Worm (Caenorhabditis elegans) whole organism, mixed stage, embryonic: Measurements from ENCODE around the gene best-9.

Experiments used
- M03D4.4 ChIP-seq: sonication (generic microtip); optimal IDR thresholded peaks from 2 replicates; lab custom pipeline; 2017; ENCODE audit warnings: mild to moderate bottlenecking, missing genetic modification characterization, missing compliant biosample characterization
- blmp-1 ChIP-seq: fragments of 150-350 bp; optimal IDR thresholded peaks from 2 replicates; lab custom pipeline; 2014; ENCODE audit warnings: missing biosample characterization, missing genetic modification characterization
- ceh-39 ChIP-seq: fragments of 150-350 bp; optimal IDR thresholded peaks from 2 replicates; lab custom pipeline; 2014; ENCODE audit warnings: missing biosample characterization, missing genetic modification characterization
- ceh-43 ChIP-seq: fragments of 200-800 bp; sonication (Bioruptor generic); optimal IDR thresholded peaks from 2 replicates; lab custom pipeline; 2018; ENCODE audit warnings: mild to moderate bottlenecking, missing genetic modification characterization, moderate library complexity, missing compliant biosample characterization
- ces-1 ChIP-seq: fragments of 150-350 bp; optimal IDR thresholded peaks from 2 replicates; lab custom pipeline; 2014; ENCODE audit warnings: missing biosample characterization, missing genetic modification reagents, missing genetic modification characterization
- cnd-1 ChIP-seq: fragments of 200-800 bp; sonication (Bioruptor generic); optimal IDR thresholded peaks from 2 replicates; lab custom pipeline; 2018; ENCODE audit warnings: mild to moderate bottlenecking, missing genetic modification characterization, missing compliant biosample characterization
- drap-1 ChIP-seq: fragments of 200-800 bp; sonication (Bioruptor generic); optimal IDR thresholded peaks from 3 replicates; lab custom pipeline; 2018; ENCODE audit warnings: mild to moderate bottlenecking, missing genetic modification characterization, missing compliant biosample characterization
- elt-1 ChIP-seq: sonication (generic microtip); optimal IDR thresholded peaks from 2 replicates; lab custom pipeline; 2017; ENCODE audit warnings: missing genetic modification characterization, mild to moderate bottlenecking, missing compliant biosample characterization, antibody characterized with exemption, moderate library complexity, borderline replicate concordance; ENCODE audit not compliant: insufficient read depth
- flh-1 ChIP-seq: fragments of 200-800 bp; sonication (Bioruptor generic); optimal IDR thresholded peaks from 2 replicates; lab custom pipeline; 2018; ENCODE audit warnings: mild to moderate bottlenecking, missing genetic modification characterization, moderate library complexity, missing compliant biosample characterization
- ham-2 ChIP-seq: fragments of 200-800 bp; sonication (Bioruptor generic); optimal IDR thresholded peaks from 2 replicates; lab custom pipeline; 2018; ENCODE audit warnings: mild to moderate bottlenecking, missing genetic modification characterization, missing compliant biosample characterization
- hlh-1 ChIP-seq: fragments of 150-350 bp; optimal IDR thresholded peaks from 2 replicates; lab custom pipeline; 2014; ENCODE audit warnings: missing biosample characterization, missing genetic modification reagents, missing genetic modification characterization
- lin-13 ChIP-seq: fragments of 150-350 bp; optimal IDR thresholded peaks from 2 replicates; lab custom pipeline; 2014; ENCODE audit warnings: missing biosample characterization, missing genetic modification characterization
- lin-32 ChIP-seq: fragments of 200-800 bp; sonication (Bioruptor generic); optimal IDR thresholded peaks from 2 replicates; lab custom pipeline; 2018; ENCODE audit warnings: mild to moderate bottlenecking, missing genetic modification characterization, missing compliant biosample characterization
- mep-1 ChIP-seq: fragments of 150-350 bp; optimal IDR thresholded peaks from 2 replicates; lab custom pipeline; 2017; ENCODE audit warnings: missing biosample characterization, missing genetic modification reagents, missing genetic modification characterization, inconsistent platforms
- mls-2 ChIP-seq: sonication (generic microtip); optimal IDR thresholded peaks from 2 replicates; lab custom pipeline; 2016; ENCODE audit warnings: mild to moderate bottlenecking, missing genetic modification characterization, moderate library complexity, missing compliant biosample characterization
- nhr-2 ChIP-seq: fragments of 150-350 bp; optimal IDR thresholded peaks from 2 replicates; lab custom pipeline; 2014; ENCODE audit warnings: missing biosample characterization, missing genetic modification characterization
- nhr-237 ChIP-seq: fragments of 150-350 bp; optimal IDR thresholded peaks from 2 replicates; lab custom pipeline; 2014; ENCODE audit warnings: missing biosample characterization, missing genetic modification characterization
- nhr-28 ChIP-seq: fragments of 150-350 bp; optimal IDR thresholded peaks from 2 replicates; lab custom pipeline; 2014; ENCODE audit warnings: missing biosample characterization, missing genetic modification characterization
- nhr-76 ChIP-seq: sonication (generic microtip); optimal IDR thresholded peaks from 2 replicates; lab custom pipeline; 2017; ENCODE audit warnings: missing biosample characterization, missing genetic modification characterization
- pha-4 ChIP-seq: fragments of 150-350 bp; optimal IDR thresholded peaks from 2 replicates; lab custom pipeline; 2018; ENCODE audit warnings: missing biosample characterization, missing genetic modification reagents, missing genetic modification characterization
- sem-2 ChIP-seq: fragments of 200-800 bp; sonication (Bioruptor generic); optimal IDR thresholded peaks from 2 replicates; lab custom pipeline; 2018; ENCODE audit warnings: mild to moderate bottlenecking, missing genetic modification characterization, missing compliant biosample characterization
- snpc-4 ChIP-seq: fragments of 150-350 bp; optimal IDR thresholded peaks from 2 replicates; lab custom pipeline; 2014; ENCODE audit warnings: missing biosample characterization, missing genetic modification characterization
- sptf-1 ChIP-seq: sonication (generic microtip); optimal IDR thresholded peaks from 2 replicates; lab custom pipeline; 2017; ENCODE audit warnings: mild to moderate bottlenecking, missing genetic modification characterization, moderate library complexity, missing compliant biosample characterization
- tbx-8 ChIP-seq: fragments of 200-800 bp; sonication (Bioruptor generic); optimal IDR thresholded peaks from 2 replicates; lab custom pipeline; 2018; ENCODE audit warnings: mild to moderate bottlenecking, missing genetic modification characterization, moderate library complexity, missing compliant biosample characterization
- unc-120 ChIP-seq: sonication (generic microtip); optimal IDR thresholded peaks from 2 replicates; lab custom pipeline; 2017; ENCODE audit warnings: missing genetic modification characterization, missing compliant biosample characterization; ENCODE audit not compliant: poor library complexity, severe bottlenecking
- unc-62 ChIP-seq: fragments of 150-350 bp; optimal IDR thresholded peaks from 2 replicates; lab custom pipeline; 2014; ENCODE audit warnings: missing biosample characterization, missing genetic modification reagents, missing genetic modification characterization
- zip-8 ChIP-seq: fragments of 150-350 bp; optimal IDR thresholded peaks from 2 replicates; lab custom pipeline; 2014; ENCODE audit warnings: missing biosample characterization, missing genetic modification characterization
- ztf-11 ChIP-seq: fragments of 150-350 bp; optimal IDR thresholded peaks from 2 replicates; lab custom pipeline; 2014; ENCODE audit warnings: missing biosample characterization, missing genetic modification characterization

best-9 gene

DNA sequence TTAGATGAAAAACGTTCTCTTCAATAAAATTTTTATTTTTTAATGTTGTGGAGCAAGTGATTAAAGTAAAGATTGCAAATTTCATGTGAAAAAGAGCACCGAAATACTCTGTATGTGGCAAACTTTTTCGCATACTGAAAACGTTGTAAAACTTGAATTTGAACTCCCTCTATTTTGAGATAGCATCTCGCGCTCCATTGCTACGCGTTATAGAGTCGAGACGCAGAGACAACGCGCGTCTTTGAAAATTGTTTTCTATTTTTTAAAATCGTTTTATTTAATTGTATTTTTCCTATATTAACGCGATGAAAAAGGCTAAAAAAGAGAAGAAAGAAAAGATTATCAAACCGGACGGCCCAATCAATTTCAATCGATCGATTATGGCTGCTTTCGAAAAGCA, 11.9 kb upstream of the best-9 start, which contains the start of gene fan-1:
Gene fan-1, plus strand, starts transcription at position 78 of the 400 bp plus-strand sequence.
- TF ChIP-seq lin-32 (GFP tag; lab: Kevin White, UChicago) (no peak), elt-1 (tag; lab: Kevin White, UChicago) (peak; percentile 14), unc-62 (GFP tag; lab: Kevin White, UChicago) (no peak), nhr-76 (tag; lab: Kevin White, UChicago) (no peak), M03D4.4 (no peak), mep-1 (peak; percentile 36), nhr-28 (no peak), nhr-2 (tag; lab: Kevin White, UChicago) (no peak), pha-4 (tag; lab: Kevin White, UChicago) (peak; percentile 9), sem-2 (GFP tag; lab: Kevin White, UChicago) (no peak), flh-1 (no peak), ces-1 (GFP tag; lab: Kevin White, UChicago) (peak; percentile 50), cnd-1 (tag; lab: Kevin White, UChicago) (no peak), ham-2 (GFP tag; lab: Kevin White, UChicago) (no peak), unc-120 (tag; lab: Kevin White, UChicago) (no peak), ztf-11 (tag; lab: Kevin White, UChicago) (no peak), drap-1 (no peak), nhr-237 (peak; percentile 28), hlh-1 (tag; lab: Kevin White, UChicago) (no peak)

DNA sequence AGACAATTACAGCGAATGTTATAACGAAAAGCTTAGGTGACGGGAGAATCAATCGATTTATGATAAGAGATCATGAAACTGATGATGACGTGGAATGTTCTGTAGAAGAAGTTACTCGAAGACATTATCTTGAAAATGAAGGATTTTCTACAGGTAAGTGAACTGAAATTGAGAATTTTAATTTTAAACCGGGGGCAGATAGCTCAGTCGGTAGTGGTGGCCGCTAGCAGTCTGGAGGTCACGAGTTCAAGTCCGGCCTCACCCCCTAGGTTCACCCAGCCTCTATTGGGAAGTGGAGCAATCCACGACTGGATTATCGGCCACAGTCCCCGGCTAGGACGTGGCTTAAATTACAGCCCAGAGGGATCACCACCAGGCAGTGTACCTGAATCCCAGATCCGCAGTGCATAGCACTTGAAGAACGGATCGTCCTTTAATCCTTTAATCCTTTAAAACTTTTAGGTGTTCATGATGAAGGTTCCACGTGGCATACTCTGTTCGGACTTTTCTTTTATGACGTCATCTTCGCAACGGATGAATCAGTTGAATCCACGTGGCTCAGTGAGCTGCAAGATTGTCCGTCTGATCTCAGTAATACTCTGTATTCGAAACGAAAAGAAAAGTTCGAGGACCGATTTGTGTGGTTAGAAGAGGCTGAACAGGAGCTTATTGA, 9.0 kb upstream of the best-9 start:
- peak; percentile 83 for TF ChIP-seq zip-8 (tag; lab: Kevin White, UChicago)

DNA sequence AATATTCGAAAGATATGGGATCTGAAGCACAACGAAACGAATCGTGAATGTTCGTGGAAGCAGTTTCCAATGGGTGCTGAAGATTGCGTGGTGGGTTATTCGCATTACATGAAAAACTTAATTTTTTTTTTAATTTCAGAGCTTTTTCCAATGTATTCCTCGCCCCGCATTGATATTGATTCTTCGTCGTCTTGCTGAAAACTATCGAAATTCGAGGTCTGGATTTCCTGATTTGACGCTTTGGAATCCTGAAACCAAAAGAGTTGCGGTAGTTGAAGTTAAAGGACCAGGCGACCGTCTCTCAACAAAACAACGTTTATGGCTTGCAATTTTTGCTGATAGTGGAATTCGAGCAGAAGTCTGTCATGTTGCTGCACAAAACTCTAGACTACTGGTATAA, 8.5 kb upstream of the best-9 start:
- TF ChIP-seq sptf-1 (tag; lab: Kevin White, UChicago), result no peak
- no peak for TF ChIP-seq pha-4 (tag; lab: Kevin White, UChicago)
- no peak for TF ChIP-seq cnd-1 (tag; lab: Kevin White, UChicago)
- no peak for TF ChIP-seq elt-1 (tag; lab: Kevin White, UChicago)
- no peak for TF ChIP-seq ces-1 (GFP tag; lab: Kevin White, UChicago)
- no peak for TF ChIP-seq lin-32 (GFP tag; lab: Kevin White, UChicago)
- no peak for TF ChIP-seq ceh-43
- no peak for TF ChIP-seq hlh-1 (tag; lab: Kevin White, UChicago)
- no peak for TF ChIP-seq sem-2 (GFP tag; lab: Kevin White, UChicago)
- TF ChIP-seq unc-62 (GFP tag; lab: Kevin White, UChicago), result no peak
- no peak for TF ChIP-seq lin-13 (tag; lab: Kevin White, UChicago)
- no peak for TF ChIP-seq mls-2
- TF ChIP-seq, all 35 proteins: peak for 0

DNA sequence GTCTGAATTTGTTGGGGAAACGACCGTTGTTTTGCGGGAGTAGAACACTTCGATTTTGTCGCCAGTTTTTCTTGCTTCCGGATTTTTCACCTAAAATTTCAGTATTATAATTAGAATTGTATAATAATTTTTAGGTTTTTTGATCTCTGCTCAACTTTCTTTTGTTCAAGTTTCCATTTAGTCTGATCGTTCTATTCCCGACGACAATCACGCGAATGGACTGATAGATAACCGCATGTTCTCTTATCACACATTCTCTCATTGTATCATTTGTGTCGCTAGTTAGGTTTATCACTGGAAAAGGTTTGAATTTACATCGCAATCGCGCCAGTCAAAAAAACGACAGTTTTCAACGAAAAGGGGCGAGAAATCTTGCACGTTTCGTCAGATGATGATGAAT, 5.7 kb upstream of the best-9 start:
- TF ChIP-seq lin-32 (GFP tag; lab: Kevin White, UChicago) (no peak), sem-2 (GFP tag; lab: Kevin White, UChicago) (no peak), nhr-237 (no peak), lin-13 (tag; lab: Kevin White, UChicago) (no peak), hlh-1 (tag; lab: Kevin White, UChicago) (no peak), blmp-1 (tag; lab: Kevin White, UChicago) (no peak), ceh-43 (no peak), nhr-76 (tag; lab: Kevin White, UChicago) (no peak), nhr-28 (no peak), tbx-8 (GFP tag; lab: Kevin White, UChicago) (no peak), snpc-4 (tag; lab: Kevin White, UChicago) (no peak)

DNA sequence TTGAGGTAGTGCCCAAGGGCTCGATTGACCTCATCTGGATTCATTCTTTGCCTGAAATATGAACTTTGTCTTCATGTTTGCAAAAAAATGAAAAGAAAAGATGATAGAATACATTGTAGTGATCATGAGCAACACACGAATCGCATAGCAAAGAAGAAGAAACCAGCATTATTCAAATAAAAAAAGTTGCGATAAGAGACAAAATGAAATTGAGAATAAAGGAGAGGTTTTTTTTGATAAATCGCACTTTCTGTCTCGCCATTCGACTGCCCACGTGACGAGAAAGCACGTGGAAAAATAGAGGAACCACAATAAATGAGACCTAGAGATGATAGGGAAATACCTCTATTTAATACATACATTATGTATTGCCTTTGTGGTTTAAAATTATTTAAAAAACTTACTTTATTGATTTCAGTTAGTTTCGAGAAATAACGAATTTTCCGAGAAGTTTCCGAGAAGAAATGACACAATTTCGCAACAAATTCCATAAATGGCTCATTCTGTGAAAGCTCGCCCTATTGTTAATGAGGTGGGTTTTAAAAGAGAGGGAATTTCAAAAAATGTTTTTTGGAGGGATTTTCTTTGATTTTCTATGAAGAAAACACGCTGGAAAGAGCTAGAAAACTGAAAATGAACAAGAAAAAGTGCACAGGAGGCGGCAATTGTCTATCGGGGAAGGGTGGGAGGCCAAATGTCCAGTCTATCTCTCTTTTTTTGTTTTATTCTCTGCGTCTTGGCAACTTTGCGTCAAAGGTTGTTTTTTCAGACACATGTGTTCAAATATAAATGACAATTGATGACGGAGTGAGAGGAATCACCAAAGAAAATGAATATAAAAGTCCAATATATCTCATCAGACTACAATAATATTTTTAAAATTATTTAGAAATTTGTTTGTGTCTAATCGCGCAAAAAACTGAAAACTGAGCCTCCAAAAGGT, 4.9 kb upstream of the best-9 start, which contains the start of gene paqr-1:
Gene paqr-1, minus strand, starts transcription at position 51 of the 943 bp plus-strand sequence.
- peak; percentile 56 for TF ChIP-seq ces-1 (GFP tag; lab: Kevin White, UChicago)
- TF ChIP-seq blmp-1 (tag; lab: Kevin White, UChicago), result no peak
- no peak for TF ChIP-seq nhr-2 (tag; lab: Kevin White, UChicago)
- TF ChIP-seq snpc-4 (tag; lab: Kevin White, UChicago), result no peak
- TF ChIP-seq ceh-39 (tag; lab: Kevin White, UChicago), result no peak
- peak; percentile 41 for TF ChIP-seq hlh-1 (tag; lab: Kevin White, UChicago)
